Fruit fly (Drosophila melanogaster) whole organism, embryonic: ENCODE data around the gene Osi16.

ENCODE experiments used
- C15 ChIP-seq: fragments of 200-800 bp; sonication (Bioruptor generic); IDR thresholded peaks from 3 replicates; pipeline ENCODE4 v1.3.6; 2022; ENCODE audit warnings: missing biosample characterization, missing genetic modification characterization
- CG12299 ChIP-seq: fragments of 200-800 bp; sonication (Bioruptor generic); optimal IDR thresholded peaks from 2 replicates; lab custom pipeline; 2018; ENCODE audit warnings: missing biosample characterization, mild to moderate bottlenecking, missing genetic modification characterization
- CG15514 ChIP-seq: fragments of 200-800 bp; sonication (Bioruptor generic); optimal IDR thresholded peaks from 3 replicates; lab custom pipeline; 2017; ENCODE audit warnings: missing biosample characterization, missing genetic modification characterization, mild to moderate bottlenecking, moderate library complexity, missing genetic modification reagents
- CG1603 ChIP-seq: fragments of 200-800 bp; sonication (Bioruptor generic); optimal IDR thresholded peaks from 2 replicates; lab custom pipeline; 2019; ENCODE audit warnings: missing biosample characterization, mild to moderate bottlenecking, missing genetic modification characterization, moderate library complexity
- CkIIα-i1 ChIP-seq: fragments of 200-800 bp; sonication (Bioruptor generic); IDR thresholded peaks from 2 replicates; pipeline ENCODE4 v1.3.6; 2022; ENCODE audit warnings: missing biosample characterization, missing genetic modification characterization
- Myb ChIP-seq: fragments of 200-800 bp; sonication (Bioruptor generic); optimal IDR thresholded peaks from 2 replicates; lab custom pipeline; 2016; ENCODE audit warnings: missing biosample characterization, missing genetic modification characterization
- kni ChIP-seq: fragments of 200-800 bp; sonication (Bioruptor generic); optimal IDR thresholded peaks from 3 replicates; lab custom pipeline; 2017; ENCODE audit warnings: mild to moderate bottlenecking, missing biosample characterization, missing genetic modification reagents, missing genetic modification characterization
- pzg ChIP-seq: fragments of 200-800 bp; sonication (Bioruptor generic); optimal IDR thresholded peaks from 3 replicates; lab custom pipeline; 2018; ENCODE audit warnings: missing biosample characterization, mild to moderate bottlenecking, missing genetic modification characterization, moderate library complexity
- ro ChIP-seq: fragments of 200-800 bp; sonication (Bioruptor generic); IDR thresholded peaks from 2 replicates; pipeline ENCODE4 v1.3.6; 2022; ENCODE audit warnings: missing biosample characterization, missing genetic modification characterization

DNA sequence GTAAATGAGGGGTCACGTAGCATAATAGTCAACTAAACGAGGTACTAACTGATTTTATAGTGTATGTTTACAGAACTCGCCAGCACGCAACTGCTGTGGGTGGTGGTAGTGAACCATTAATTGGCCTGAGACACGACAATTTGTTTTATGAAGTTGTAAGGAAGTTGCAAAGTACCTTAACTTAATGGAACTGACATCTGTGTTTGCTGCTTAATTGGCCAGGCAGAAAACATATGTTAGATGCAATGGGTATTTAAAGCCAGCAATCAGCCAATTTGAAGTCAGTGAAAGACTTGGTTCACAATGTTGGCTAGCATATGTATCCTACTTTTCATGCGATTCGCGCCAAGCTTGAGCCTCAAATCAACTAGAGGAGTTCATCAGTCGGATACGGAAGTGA is 36.6 kb downstream of the Osi16 start, which contains the start of gene CG17917:
- no peak for TF ChIP-seq C15 (GFP tag; lab: Robert Waterston, UW)
- no peak for TF ChIP-seq ro (GFP tag; lab: Robert Waterston, UW)
- no peak for TF ChIP-seq CkIIα-i1
- TF ChIP-seq CG1603 (tag; lab: Kevin White, UChicago): no peak
- no peak for TF ChIP-seq Myb (GFP tag; lab: Kevin White, UChicago)
- TF ChIP-seq kni (GFP tag; lab: Kevin White, UChicago): no peak
- no peak for TF ChIP-seq CG15514 (GFP tag; lab: Kevin White, UChicago)
- no peak for TF ChIP-seq CG12299 (tag; lab: Kevin White, UChicago)
- no peak for TF ChIP-seq pzg (GFP tag; lab: Kevin White, UChicago)
